Worm (Caenorhabditis elegans): ENCODE results near the gene Y57G7A.3.
"Not testable (repeated sequence)": the region's sequence is repeated elsewhere in the genome, so short reads cannot be mapped to it uniquely, and the experiment has no call there.

The Y57G7A.3 gene

ce11 chrII:1266790-1267189 is 18.8 kb upstream of the Y57G7A.3 start, which contains the start of gene oac-30:
TSS of gene oac-30 (minus strand) at chrII:1266890.
- TF ChIP-seq him-1 (tag; optimal IDR thresholded peaks at IDR 0.05) (no peak), W03F9.2 (tag; optimal IDR thresholded peaks at IDR 0.05) (no peak), dao-5 (tag; optimal IDR thresholded peaks at IDR 0.05) (no peak)

ce11 chrII:1271814-1272213 is 13.8 kb upstream of the Y57G7A.3 start, which contains the start of gene srw-66:
TSS of gene srw-66 (minus strand) at chrII:1271914.
- no peak for TF ChIP-seq him-1 (tag; optimal IDR thresholded peaks at IDR 0.05)
- TF ChIP-seq dao-5 (tag; optimal IDR thresholded peaks at IDR 0.05) = no peak
- no peak for TF ChIP-seq W03F9.2 (tag; optimal IDR thresholded peaks at IDR 0.05)

ce11 chrII:1275439-1275838 is 10.1 kb upstream of the Y57G7A.3 start, which contains the start of gene Y57G7A.5:
TSS of gene Y57G7A.5 (minus strand) at chrII:1275539.
- TF ChIP-seq him-1 (tag; optimal IDR thresholded peaks at IDR 0.05) = no peak
- no peak for TF ChIP-seq W03F9.2 (tag; optimal IDR thresholded peaks at IDR 0.05)
- TF ChIP-seq dao-5 (tag; optimal IDR thresholded peaks at IDR 0.05) = no peak

ce11 chrII:1276778-1277177 is 8.8 kb upstream of the Y57G7A.3 start, which contains the start of gene Y57G7A.11:
TSS of gene Y57G7A.11 (minus strand) at chrII:1276878.
- TF ChIP-seq W03F9.2 (tag; optimal IDR thresholded peaks at IDR 0.05) (no peak), him-1 (tag; optimal IDR thresholded peaks at IDR 0.05) (no peak), dao-5 (tag; optimal IDR thresholded peaks at IDR 0.05) (no peak)

ce11 chrII:1278350-1278749 is 7.2 kb upstream of the Y57G7A.3 start, which contains the start of gene srz-63:
TSS of gene srz-63 (plus strand) at chrII:1278650.
- TF ChIP-seq him-1, W03F9.2, dao-5 (tag; optimal IDR thresholded peaks at IDR 0.05): not testable (repeated sequence)

- TF ChIP-seq him-1 (tag; optimal IDR thresholded peaks at IDR 0.05) = no peak
- no peak for TF ChIP-seq dao-5 (tag; optimal IDR thresholded peaks at IDR 0.05)
- TF ChIP-seq W03F9.2 (tag; optimal IDR thresholded peaks at IDR 0.05) = no peak
Observed at ce11 chrII:1284985-1285384, 597 bp upstream of the Y57G7A.3 start.

ce11 chrII:1293157-1293556 is 7.6 kb downstream of the Y57G7A.3 start, which contains the start of gene srz-64:
TSS of gene srz-64 (minus strand) at chrII:1293257.
- no peak for TF ChIP-seq W03F9.2 (tag; optimal IDR thresholded peaks at IDR 0.05)
- TF ChIP-seq him-1 (tag; optimal IDR thresholded peaks at IDR 0.05) = no peak
- no peak for TF ChIP-seq dao-5 (tag; optimal IDR thresholded peaks at IDR 0.05)

ce11 chrII:1295776-1296175 is 10.2 kb downstream of the Y57G7A.3 start, which contains the start of gene Y57G7A.2:
TSS of gene Y57G7A.2 (plus strand) at chrII:1296076.
- TF ChIP-seq W03F9.2 (tag; optimal IDR thresholded peaks at IDR 0.05) (no peak), dao-5 (tag; optimal IDR thresholded peaks at IDR 0.05) (no peak), him-1 (tag; optimal IDR thresholded peaks at IDR 0.05) (no peak)

- TF ChIP-seq dao-5 (tag; optimal IDR thresholded peaks at IDR 0.05) (no peak), him-1 (tag; optimal IDR thresholded peaks at IDR 0.05) (no peak), W03F9.2 (tag; optimal IDR thresholded peaks at IDR 0.05) (no peak)
Observed at ce11 chrII:1297044-1297696, 11.6 kb downstream of the Y57G7A.3 start.

- TF ChIP-seq him-1 (tag; optimal IDR thresholded peaks at IDR 0.05) = no peak
- no peak for TF ChIP-seq W03F9.2 (tag; optimal IDR thresholded peaks at IDR 0.05)
- no peak for TF ChIP-seq dao-5 (tag; optimal IDR thresholded peaks at IDR 0.05)
Observed at ce11 chrII:1297697-1298093, 12.1 kb downstream of the Y57G7A.3 start.

ce11 chrII:1298169-1298568 is 12.6 kb downstream of the Y57G7A.3 start, which contains the start of gene Y57G7A.1:
TSS of gene Y57G7A.1 (plus strand) at chrII:1298469.
- TF ChIP-seq him-1 (tag; optimal IDR thresholded peaks at IDR 0.05) (no peak), dao-5 (tag; optimal IDR thresholded peaks at IDR 0.05) (no peak), W03F9.2 (tag; optimal IDR thresholded peaks at IDR 0.05) (no peak)

ce11 chrII:1301554-1301953 is 16.0 kb downstream of the Y57G7A.3 start, which contains the start of gene glb-31:
TSS of gene glb-31 (minus strand) at chrII:1301654.
- TF ChIP-seq W03F9.2 (tag; optimal IDR thresholded peaks at IDR 0.05) = no peak
- no peak for TF ChIP-seq dao-5 (tag; optimal IDR thresholded peaks at IDR 0.05)
- TF ChIP-seq him-1 (tag; optimal IDR thresholded peaks at IDR 0.05) = no peak

- TF ChIP-seq him-1 (tag; optimal IDR thresholded peaks at IDR 0.05) (no peak), dao-5 (tag; optimal IDR thresholded peaks at IDR 0.05) (no peak), W03F9.2 (tag; optimal IDR thresholded peaks at IDR 0.05) (no peak)
Observed at ce11 chrII:1306036-1306435, 20.5 kb downstream of the Y57G7A.3 start, which contains the start of gene emc-2. TSS of gene emc-2 (minus strand) at chrII:1306136.

ce11 chrII:1306550-1306949 is 21.0 kb downstream of the Y57G7A.3 start:
- TF ChIP-seq him-1 (tag; optimal IDR thresholded peaks at IDR 0.05) = no peak
- TF ChIP-seq W03F9.2 (tag; optimal IDR thresholded peaks at IDR 0.05) = peak; percentile 34

Measured in whole organism, L4/young adult.